Worm (Caenorhabditis elegans) whole organism, L4/young adult: ENCODE results near the gene col-138.

Experiments
- W03F9.2 ChIP-seq: fragments of 150-350 bp; optimal IDR thresholded peaks from 2 replicates; lab custom pipeline; 2014; ENCODE audit warnings: missing biosample characterization, missing genetic modification characterization
- dao-5 ChIP-seq: sonication (generic microtip); optimal IDR thresholded peaks from 2 replicates; lab custom pipeline; 2016; ENCODE audit warnings: missing genotype, missing genetic modification characterization, moderate library complexity, missing compliant biosample characterization
- him-1 ChIP-seq: sonication (generic microtip); optimal IDR thresholded peaks from 2 replicates; lab custom pipeline; 2016; ENCODE audit warnings: missing genotype, missing genetic modification reagents, missing genetic modification characterization, missing compliant biosample characterization

The col-138 gene

ce11 chrIV:17183629-17184028 is at the start of gene col-138:
col-138 (minus strand) TSS chrIV:17183729.
- no peak for TF ChIP-seq W03F9.2 (tag; lab: Kevin White, UChicago)
- no peak for TF ChIP-seq him-1
- TF ChIP-seq dao-5 (tag; lab: Kevin White, UChicago): no peak

- no peak for TF ChIP-seq him-1
- TF ChIP-seq dao-5 (tag; lab: Kevin White, UChicago): no peak
- TF ChIP-seq W03F9.2 (tag; lab: Kevin White, UChicago): no peak
Measured at ce11 chrIV:17232899-17233298, 49.4 kb upstream of the col-138 start.

- TF ChIP-seq W03F9.2 (tag; lab: Kevin White, UChicago): no peak
- no peak for TF ChIP-seq dao-5 (tag; lab: Kevin White, UChicago)
- no peak for TF ChIP-seq him-1
Measured at ce11 chrIV:17230958-17231357, 47.4 kb upstream of the col-138 start, which contains the start of gene npr-32. npr-32 (minus strand) TSS chrIV:17231058.

ce11 chrIV:17223474-17223873 is 39.9 kb upstream of the col-138 start, which contains the start of gene Y116A8B.4:
Y116A8B.4 (plus strand) TSS chrIV:17223774.
- TF ChIP-seq W03F9.2 (tag; lab: Kevin White, UChicago): no peak
- TF ChIP-seq dao-5 (tag; lab: Kevin White, UChicago): no peak

- no peak for TF ChIP-seq him-1
- no peak for TF ChIP-seq W03F9.2 (tag; lab: Kevin White, UChicago)
- TF ChIP-seq dao-5 (tag; lab: Kevin White, UChicago): no peak
Measured at ce11 chrIV:17216048-17216447, 32.5 kb upstream of the col-138 start, which contains the start of gene Y116A8B.1. Y116A8B.1 (plus strand) TSS chrIV:17216348.

- no peak for TF ChIP-seq W03F9.2 (tag; lab: Kevin White, UChicago)
- no peak for TF ChIP-seq him-1
- no peak for TF ChIP-seq dao-5 (tag; lab: Kevin White, UChicago)
Measured at ce11 chrIV:17215070-17215469, 31.5 kb upstream of the col-138 start.

ce11 chrIV:17210754-17211153 is 27.2 kb upstream of the col-138 start:
- TF ChIP-seq him-1: no peak
- TF ChIP-seq W03F9.2 (tag; lab: Kevin White, UChicago): no peak
- TF ChIP-seq dao-5 (tag; lab: Kevin White, UChicago): no peak

- TF ChIP-seq dao-5 (tag; lab: Kevin White, UChicago) (no peak), W03F9.2 (tag; lab: Kevin White, UChicago) (no peak), him-1 (no peak)
Measured at ce11 chrIV:17209309-17209708, 25.8 kb upstream of the col-138 start.

- TF ChIP-seq him-1: no peak
- no peak for TF ChIP-seq dao-5 (tag; lab: Kevin White, UChicago)
- TF ChIP-seq W03F9.2 (tag; lab: Kevin White, UChicago): no peak
Measured at ce11 chrIV:17207864-17208263, 24.3 kb upstream of the col-138 start.

ce11 chrIV:17206745-17207144 is 23.2 kb upstream of the col-138 start, which contains the start of gene cnnm-1:
cnnm-1 (minus strand) TSS chrIV:17206845.
- TF ChIP-seq him-1: no peak
- no peak for TF ChIP-seq dao-5 (tag; lab: Kevin White, UChicago)
- no peak for TF ChIP-seq W03F9.2 (tag; lab: Kevin White, UChicago)

ce11 chrIV:17199706-17200105 is 16.2 kb upstream of the col-138 start:
- no peak for TF ChIP-seq dao-5 (tag; lab: Kevin White, UChicago)

- TF ChIP-seq dao-5 (tag; lab: Kevin White, UChicago): no peak
- TF ChIP-seq him-1: no peak
- TF ChIP-seq W03F9.2 (tag; lab: Kevin White, UChicago): no peak
Measured at ce11 chrIV:17193491-17193890, 10.0 kb upstream of the col-138 start.

- no peak for TF ChIP-seq W03F9.2 (tag; lab: Kevin White, UChicago)
- no peak for TF ChIP-seq dao-5 (tag; lab: Kevin White, UChicago)
- TF ChIP-seq him-1: no peak
Measured at ce11 chrIV:17191791-17192190, 8.3 kb upstream of the col-138 start, which contains the start of gene flp-17. flp-17 (minus strand) TSS chrIV:17191891.

ce11 chrIV:17189193-17189592 is 5.7 kb upstream of the col-138 start:
- TF ChIP-seq dao-5 (tag; lab: Kevin White, UChicago) (no peak), him-1 (no peak), W03F9.2 (tag; lab: Kevin White, UChicago) (no peak)

- TF ChIP-seq dao-5 (tag; lab: Kevin White, UChicago) (no peak), W03F9.2 (tag; lab: Kevin White, UChicago) (no peak), him-1 (no peak)
Measured at ce11 chrIV:17183032-17183608, 409 bp downstream of the col-138 start.
